Fruit fly (Drosophila melanogaster) Kc167 (cell line): ENCODE data around the gene Lcp65Af.

ENCODE experiments used
- Sin3A ChIP-seq: fragments of >200 bp; optimal IDR thresholded peaks from 2 replicates; lab custom pipeline; 2018; ENCODE audit warnings: missing external identifiers
- h ChIP-seq: fragments of >200 bp; optimal IDR thresholded peaks from 3 replicates; lab custom pipeline; 2018; ENCODE audit warnings: missing external identifiers
- insv ChIP-seq: fragments of >200 bp; optimal IDR thresholded peaks from 3 replicates; lab custom pipeline; 2018; ENCODE audit warnings: missing external identifiers
- psq ChIP-seq: fragments of >200 bp; optimal IDR thresholded peaks from 2 replicates; lab custom pipeline; 2017; ENCODE audit warnings: missing external identifiers
- ttk ChIP-seq: sonication (Bioruptor generic); optimal IDR thresholded peaks from 2 replicates; lab custom pipeline; 2017; ENCODE audit warnings: missing external identifiers

DNA sequence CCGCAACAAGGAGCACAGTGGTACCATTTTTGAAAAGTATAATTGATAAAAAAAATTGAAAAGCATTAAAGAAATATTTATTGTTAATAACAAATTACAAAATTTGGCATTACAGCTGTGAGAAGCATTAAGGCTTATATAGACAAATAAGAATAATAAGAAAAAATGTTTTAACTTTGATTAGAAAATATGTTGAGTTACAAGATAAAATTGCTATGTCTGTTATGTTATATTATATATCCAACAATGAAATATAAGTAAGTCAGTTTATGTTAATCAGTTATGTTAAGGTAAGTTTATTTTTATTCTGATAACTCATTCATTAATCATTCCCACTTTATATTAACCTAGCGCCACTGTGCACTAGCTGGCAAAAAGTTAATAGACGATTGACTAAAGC, 23.3 kb upstream of the Lcp65Af start:
- TF ChIP-seq h: no peak
- TF ChIP-seq psq: no peak
- TF ChIP-seq Sin3A (lab: Kevin White, UChicago): no peak
- TF ChIP-seq insv: no peak
- no peak for TF ChIP-seq ttk (lab: Kevin White, UChicago)
